Fruit fly (Drosophila melanogaster) whole organism, prepupa: ENCODE results near the gene CG8001.

Experiments
- Blimp-1 ChIP-seq: fragments of 200-800 bp; sonication (Bioruptor generic); optimal IDR thresholded peaks from 3 replicates; lab custom pipeline; 2017; ENCODE audit warnings: missing biosample characterization, missing genetic modification characterization, mild to moderate bottlenecking, moderate library complexity, missing genetic modification reagents
- CG10631 ChIP-seq: fragments of 200-800 bp; sonication (Bioruptor generic); optimal IDR thresholded peaks from 2 replicates; lab custom pipeline; 2016; ENCODE audit warnings: missing biosample characterization, missing genetic modification characterization
- CG11294 ChIP-seq: fragments of 200-800 bp; sonication (Bioruptor generic); IDR thresholded peaks from 2 replicates; pipeline ENCODE4 v1.3.6; 2022; ENCODE audit warnings: missing biosample characterization, missing genetic modification characterization
- CG11762 ChIP-seq: fragments of 200-800 bp; sonication (Bioruptor generic); optimal IDR thresholded peaks from 3 replicates; lab custom pipeline; 2016; ENCODE audit warnings: missing biosample characterization, missing genetic modification characterization; ENCODE audit not compliant: insufficient read depth
- CG15336 ChIP-seq: fragments of 200-800 bp; sonication (Bioruptor generic); IDR thresholded peaks from 2 replicates; pipeline ENCODE4 v1.3.6; 2022; ENCODE audit warnings: missing biosample characterization, missing genetic modification characterization
- CG1621 ChIP-seq: fragments of 200-800 bp; sonication (Bioruptor generic); optimal IDR thresholded peaks from 3 replicates; lab custom pipeline; 2018; ENCODE audit warnings: missing biosample characterization, mild to moderate bottlenecking, missing genetic modification characterization
- CG3032 ChIP-seq: fragments of 200-800 bp; optimal IDR thresholded peaks from 2 replicates; lab custom pipeline; 2019; ENCODE audit warnings: missing biosample characterization, mild to moderate bottlenecking, missing genetic modification characterization, moderate library complexity
- CG32006 ChIP-seq: fragments of 200-800 bp; sonication (Bioruptor generic); optimal IDR thresholded peaks from 3 replicates; lab custom pipeline; 2017; ENCODE audit warnings: missing biosample characterization, mild to moderate bottlenecking, missing genetic modification characterization
- CG4318 ChIP-seq: fragments of 200-800 bp; sonication (Bioruptor generic); optimal IDR thresholded peaks from 3 replicates; lab custom pipeline; 2017; ENCODE audit warnings: missing biosample characterization, mild to moderate bottlenecking, missing genetic modification characterization
- CG6163 ChIP-seq: fragments of 200-800 bp; sonication (Bioruptor generic); IDR thresholded peaks from 3 replicates; pipeline ENCODE4 v1.3.6; 2022; ENCODE audit warnings: missing biosample characterization, missing genetic modification characterization
- CG6276 ChIP-seq: fragments of 200-800 bp; sonication (Bioruptor generic); optimal IDR thresholded peaks from 2 replicates; lab custom pipeline; 2017; ENCODE audit warnings: missing biosample characterization, mild to moderate bottlenecking, missing genetic modification characterization
- CG6808 ChIP-seq: fragments of 200-800 bp; sonication (Bioruptor generic); optimal IDR thresholded peaks from 3 replicates; lab custom pipeline; 2017; ENCODE audit warnings: missing biosample characterization, missing genetic modification characterization, mild to moderate bottlenecking, moderate library complexity, missing genetic modification reagents
- CG7368 ChIP-seq: fragments of 200-800 bp; sonication (Bioruptor generic); optimal IDR thresholded peaks from 3 replicates; lab custom pipeline; 2016; ENCODE audit warnings: missing biosample characterization, missing genetic modification characterization
- CG8119 ChIP-seq: fragments of 200-800 bp; sonication (Bioruptor generic); IDR thresholded peaks from 3 replicates; pipeline ENCODE4 v1.3.6; 2022; ENCODE audit warnings: missing biosample characterization, missing genetic modification characterization
- CG8632 ChIP-seq: fragments of 200-800 bp; sonication (Bioruptor generic); optimal IDR thresholded peaks from 3 replicates; lab custom pipeline; 2016; ENCODE audit warnings: missing biosample characterization, missing genetic modification characterization
- Eip75B ChIP-seq: fragments of 200-800 bp; sonication (Bioruptor generic); optimal IDR thresholded peaks from 3 replicates; lab custom pipeline; 2016; ENCODE audit warnings: missing biosample characterization, missing genetic modification characterization
- Eip78C ChIP-seq: fragments of 200-800 bp; sonication (Bioruptor generic); peaks from one replicate; lab custom pipeline; 2016; ENCODE audit warnings: missing biosample characterization, missing genetic modification characterization
- Ets21C ChIP-seq: fragments of 200-800 bp; sonication (Bioruptor generic); optimal IDR thresholded peaks from 3 replicates; lab custom pipeline; 2016; ENCODE audit warnings: missing biosample characterization, missing genetic modification characterization
- Hr39 ChIP-seq: fragments of 200-800 bp; sonication (Bioruptor generic); optimal IDR thresholded peaks from 2 replicates; lab custom pipeline; 2016; ENCODE audit warnings: missing biosample characterization, missing genetic modification characterization
- Lpt ChIP-seq: fragments of 200-800 bp; sonication (Bioruptor generic); optimal IDR thresholded peaks from 3 replicates; lab custom pipeline; 2016; ENCODE audit warnings: missing biosample characterization, missing genetic modification characterization
- Met ChIP-seq: fragments of 200-800 bp; sonication (Bioruptor generic); optimal IDR thresholded peaks from 3 replicates; lab custom pipeline; 2016; ENCODE audit warnings: missing biosample characterization, missing genetic modification characterization
- Sox102F ChIP-seq: fragments of 200-800 bp; sonication (Bioruptor generic); optimal IDR thresholded peaks from 2 replicates; lab custom pipeline; 2016; ENCODE audit warnings: missing biosample characterization, mild to moderate bottlenecking, missing genetic modification characterization
- Sox14 ChIP-seq: fragments of 200-800 bp; sonication (Bioruptor generic); optimal IDR thresholded peaks from 3 replicates; lab custom pipeline; 2016; ENCODE audit warnings: missing biosample characterization, missing genetic modification characterization
- Sox15 ChIP-seq: fragments of 200-800 bp; sonication (Bioruptor generic); optimal IDR thresholded peaks from 3 replicates; lab custom pipeline; 2016; ENCODE audit warnings: missing biosample characterization, missing genetic modification characterization
- achi ChIP-seq: fragments of 200-800 bp; sonication (Bioruptor generic); optimal IDR thresholded peaks from 3 replicates; lab custom pipeline; 2016; ENCODE audit warnings: missing biosample characterization, missing genetic modification characterization
- cyc ChIP-seq: fragments of 200-800 bp; sonication (Bioruptor generic); optimal IDR thresholded peaks from 3 replicates; lab custom pipeline; 2016; ENCODE audit warnings: missing biosample characterization, missing genetic modification characterization
- dsx ChIP-seq: fragments of 200-800 bp; optimal IDR thresholded peaks from 3 replicates; lab custom pipeline; 2019; ENCODE audit warnings: missing biosample characterization, mild to moderate bottlenecking, missing genetic modification characterization, moderate library complexity; ENCODE audit not compliant: poor library complexity, severe bottlenecking
- eg ChIP-seq: fragments of 200-800 bp; sonication (Bioruptor generic); IDR thresholded peaks from 3 replicates; pipeline ENCODE4 v1.3.6; 2022; ENCODE audit warnings: missing biosample characterization, missing genetic modification characterization
- fd59A ChIP-seq: fragments of 200-800 bp; sonication (Bioruptor generic); optimal IDR thresholded peaks from 2 replicates; lab custom pipeline; 2017; ENCODE audit warnings: missing biosample characterization, mild to moderate bottlenecking, missing genetic modification characterization, missing genetic modification reagents
- fkh ChIP-seq: fragments of 200-800 bp; sonication (Bioruptor generic); optimal IDR thresholded peaks from 3 replicates; lab custom pipeline; 2017; ENCODE audit warnings: missing biosample characterization, mild to moderate bottlenecking, missing genetic modification characterization, moderate library complexity
- lz ChIP-seq: fragments of 200-800 bp; sonication (Bioruptor generic); optimal IDR thresholded peaks from 3 replicates; lab custom pipeline; 2016; ENCODE audit warnings: missing biosample characterization, missing genetic modification characterization
- net ChIP-seq: fragments of 200-800 bp; sonication (Bioruptor generic); optimal IDR thresholded peaks from 3 replicates; lab custom pipeline; 2016; ENCODE audit warnings: missing biosample characterization, missing genetic modification characterization
- pdm3 ChIP-seq: fragments of 200-800 bp; sonication (Bioruptor generic); optimal IDR thresholded peaks from 3 replicates; lab custom pipeline; 2016; ENCODE audit warnings: missing biosample characterization, missing genetic modification characterization
- salr ChIP-seq, 2 experiments: fragments of 200-800 bp; sonication (Bioruptor generic); optimal IDR thresholded peaks; 3 replicates each; lab custom pipeline; 2016 to 2018; ENCODE audit warnings: missing biosample characterization in 2 of 2, missing genetic modification characterization in 2 of 2, mild to moderate bottlenecking in 1 of 2
- ss ChIP-seq, 2 experiments: fragments of 200-800 bp; sonication (Bioruptor generic); optimal IDR thresholded peaks; 2 replicates in 1 of 2; 3 replicates in 1 of 2; lab custom pipeline; 2017 to 2018; ENCODE audit warnings: mild to moderate bottlenecking in 2 of 2, missing biosample characterization in 2 of 2, missing genetic modification characterization in 2 of 2, moderate library complexity in 1 of 2
- svp ChIP-seq: fragments of 200-800 bp; sonication (Bioruptor generic); peaks from one replicate; lab custom pipeline; 2016; ENCODE audit warnings: missing biosample characterization, missing genetic modification characterization
- topi ChIP-seq: fragments of 200-800 bp; sonication (Bioruptor generic); optimal IDR thresholded peaks from 3 replicates; lab custom pipeline; 2016; ENCODE audit warnings: missing biosample characterization, missing genetic modification characterization
- vri ChIP-seq: fragments of 200-800 bp; sonication (Bioruptor generic); optimal IDR thresholded peaks from 3 replicates; lab custom pipeline; 2016; ENCODE audit warnings: missing biosample characterization, mild to moderate bottlenecking, missing genetic modification characterization

Gene CG8001

DNA sequence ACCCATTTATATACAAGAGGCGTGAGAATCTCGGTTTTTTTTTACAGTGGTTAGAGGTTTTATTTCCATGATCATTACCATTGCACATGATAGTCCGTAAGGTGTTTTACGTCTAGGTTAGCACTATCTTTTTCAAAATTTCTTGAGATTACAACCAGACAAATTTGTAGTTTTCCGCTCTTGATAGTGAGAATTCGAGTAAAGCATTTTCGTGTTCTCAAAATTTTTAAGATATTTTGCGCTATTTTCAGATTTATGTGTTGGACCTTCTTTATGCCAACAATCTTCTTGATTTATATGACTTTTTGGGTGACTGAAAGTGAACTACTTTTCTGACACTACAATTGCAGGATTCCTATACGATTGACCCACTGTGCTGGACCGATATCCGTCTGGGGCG, 14.9 kb upstream of the CG8001 start (continued):
- TF ChIP-seq Sox102F (GFP tag; lab: Kevin White, UChicago) (peak; percentile 15), Eip75B (GFP tag; lab: Kevin White, UChicago) (peak; percentile 14), CG7368 (GFP tag; lab: Kevin White, UChicago) (no peak), salr (GFP tag; optimal IDR thresholded peaks at IDR 0.05; lab: Kevin White, UChicago) (peak in 1 of 2 experiments; percentile 21)

DNA sequence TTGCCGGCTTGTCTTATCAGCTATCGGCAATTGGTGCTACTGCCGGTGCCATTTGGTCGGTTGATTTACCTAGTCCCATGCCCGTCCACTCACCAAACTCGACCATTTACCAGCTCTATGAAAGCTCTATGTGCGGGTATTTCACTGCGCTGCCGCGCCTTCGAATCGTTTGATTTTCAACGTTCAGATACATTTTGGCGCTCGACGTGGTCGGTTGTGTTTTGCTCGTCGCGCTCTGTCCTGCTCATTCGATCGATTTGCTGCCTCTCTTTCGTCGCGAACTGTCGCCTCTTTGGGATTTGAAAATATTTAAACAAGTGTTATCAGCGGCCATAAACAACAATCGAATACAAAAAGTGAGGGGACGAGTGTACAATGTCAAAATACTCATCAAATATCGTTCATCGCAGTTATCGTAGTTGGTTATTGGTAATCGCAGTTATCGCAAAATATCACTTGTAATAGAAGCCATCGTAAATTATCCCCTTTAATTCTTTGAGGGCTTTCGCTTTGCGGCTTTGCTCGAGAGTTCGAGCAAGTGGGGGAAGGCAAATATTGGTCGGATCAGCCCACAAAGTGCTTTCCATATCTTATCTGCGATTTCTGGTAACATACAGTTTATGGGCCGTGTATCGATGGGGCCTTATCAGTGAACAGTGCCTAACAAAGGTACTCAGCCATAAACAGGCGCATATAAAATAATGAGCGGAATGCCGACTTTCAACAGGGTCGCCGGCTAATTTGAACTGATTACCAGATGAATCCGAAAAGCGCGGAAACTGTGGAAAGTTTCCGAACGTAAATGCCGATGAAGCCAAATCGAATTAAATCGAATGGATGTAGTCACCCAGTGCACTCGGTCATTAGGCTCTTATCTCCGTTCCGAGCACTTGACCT, 14.1 kb upstream of the CG8001 start:
- TF ChIP-seq fkh (peak; percentile 55), vri (GFP tag; lab: Kevin White, UChicago) (peak; percentile 60), svp (GFP tag; lab: Kevin White, UChicago) (peak; percentile 88), CG10631 (no peak), Eip78C (peak; percentile 22)

DNA sequence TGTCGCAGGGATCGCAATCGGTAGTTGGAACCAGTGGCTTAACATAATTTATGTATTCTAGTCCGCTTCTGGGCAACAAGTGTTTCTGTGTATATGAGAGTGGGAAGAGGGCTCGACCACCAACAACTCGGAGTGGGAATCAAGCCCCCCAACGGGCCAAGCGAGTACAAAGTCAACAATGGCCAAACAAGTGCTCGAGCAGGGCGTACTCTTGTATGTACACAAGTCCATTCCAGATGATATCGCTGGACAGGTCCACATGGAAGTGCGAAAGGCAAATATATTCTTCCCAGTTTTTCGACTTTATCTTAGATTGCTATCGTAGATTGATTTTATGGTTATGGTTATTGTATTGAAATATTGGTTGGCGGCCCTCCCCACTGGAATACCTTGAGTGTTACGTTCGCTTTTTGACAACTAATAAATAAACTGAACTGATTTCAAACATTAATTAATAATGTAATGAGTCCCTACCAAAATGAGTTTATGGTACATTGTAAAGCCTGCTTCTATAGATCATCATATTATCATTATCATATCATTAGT, 13.3 kb upstream of the CG8001 start:
- TF ChIP-seq CG3032 (tag; lab: Kevin White, UChicago) (no peak), lz (GFP tag; lab: Kevin White, UChicago) (no peak), fkh (peak; percentile 90), fd59A (GFP tag; lab: Kevin White, UChicago) (peak; percentile 11), Ets21C (no peak), vri (GFP tag; lab: Kevin White, UChicago) (no peak), Eip78C (peak; percentile 45), svp (GFP tag; lab: Kevin White, UChicago) (peak; percentile 43)

DNA sequence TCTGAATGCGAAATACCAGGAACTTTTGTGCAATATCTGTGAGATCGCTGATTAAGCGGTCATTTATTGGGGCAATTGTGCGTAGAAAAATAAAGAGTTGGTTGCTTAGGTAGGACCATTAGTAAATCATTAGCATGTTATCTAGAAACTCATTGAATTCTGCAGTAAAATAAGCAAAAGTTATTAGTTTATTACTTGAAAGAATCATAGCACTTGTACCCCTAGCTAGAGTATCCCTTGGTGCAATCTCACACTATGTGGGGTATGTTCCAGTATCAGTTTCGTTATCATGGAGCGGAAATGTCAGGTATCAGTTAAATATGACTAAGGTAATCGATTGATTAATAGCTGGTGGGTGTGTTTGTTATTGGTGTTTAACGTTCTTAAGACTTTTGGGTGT, 10.5 kb upstream of the CG8001 start:
- no peak for TF ChIP-seq dsx
- peak; percentile 34 for TF ChIP-seq vri (GFP tag; lab: Kevin White, UChicago)

DNA sequence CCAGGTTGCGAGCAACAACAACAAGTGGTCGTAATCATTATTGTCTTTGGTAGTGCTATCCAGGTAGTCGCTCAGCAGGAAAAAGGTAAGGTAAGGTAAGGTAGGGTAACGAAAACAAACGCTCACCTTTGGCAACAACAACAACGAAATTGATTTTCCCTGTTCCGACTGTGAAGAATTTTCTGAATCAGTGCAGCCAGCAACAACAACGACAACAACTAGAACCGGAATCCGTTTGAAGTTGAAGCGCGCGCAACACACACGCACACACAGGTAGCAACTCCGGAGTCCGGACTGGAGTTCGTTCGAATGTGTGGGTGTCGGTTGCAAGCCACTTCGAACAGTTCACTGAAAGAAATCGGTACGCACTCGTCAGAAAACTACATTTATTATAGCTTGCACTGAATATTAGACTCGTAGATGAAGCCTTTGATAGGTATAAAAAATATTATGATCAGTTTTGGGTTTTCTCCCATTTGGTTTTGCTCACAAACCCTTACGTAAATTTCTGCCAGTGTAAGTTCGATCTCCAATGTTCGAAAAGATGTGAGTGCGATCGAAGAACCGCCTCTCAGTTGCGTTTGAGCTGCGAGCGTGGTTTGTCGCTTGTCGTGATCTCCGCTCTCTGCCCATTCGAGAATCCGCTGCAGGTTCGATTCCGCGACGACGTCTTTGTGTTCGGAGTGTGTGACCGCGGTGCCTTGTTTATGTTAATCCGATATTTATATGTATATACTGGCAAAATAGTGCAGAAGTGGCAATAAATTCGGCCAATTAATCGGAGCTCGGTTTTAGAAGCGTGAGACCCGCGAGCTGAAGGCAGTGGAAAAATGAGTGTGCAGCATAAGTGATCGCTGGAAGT, 9.4 kb upstream of the CG8001 start, which contains the start of gene CG13921:
TSS of gene CG13921 (plus strand) at position 570 of the 862 bp plus-strand sequence.
- peak; percentile 99 for TF ChIP-seq CG8632 (GFP tag; lab: Kevin White, UChicago)
- TF ChIP-seq ss (GFP tag; optimal IDR thresholded peaks at IDR 0.05; lab: Kevin White, UChicago), result peak; percentile 99
- TF ChIP-seq CG32006 (GFP tag; lab: Kevin White, UChicago), result peak; percentile 100
- TF ChIP-seq Sox14 (GFP tag; lab: Kevin White, UChicago), result peak; percentile 99
- TF ChIP-seq eg (GFP tag; lab: Robert Waterston, UW), result peak; percentile 100
- peak; percentile 100 for TF ChIP-seq CG3032 (tag; lab: Kevin White, UChicago)
- TF ChIP-seq CG11762 (GFP tag; lab: Kevin White, UChicago), result peak; percentile 100
- peak; percentile 100 for TF ChIP-seq CG8119 (GFP tag; lab: Robert Waterston, UW)
- TF ChIP-seq pdm3 (GFP tag; lab: Kevin White, UChicago), result peak; percentile 100
- TF ChIP-seq Sox15, result peak; percentile 99
- peak; percentile 100 for TF ChIP-seq CG1621 (tag; lab: Kevin White, UChicago)
- TF ChIP-seq CG6808 (GFP tag; lab: Kevin White, UChicago), result peak; percentile 99
- TF ChIP-seq net (GFP tag; lab: Kevin White, UChicago), result peak; percentile 99
- peak; percentile 99 for TF ChIP-seq CG4318 (GFP tag; lab: Kevin White, UChicago)
- peak; percentile 99 for TF ChIP-seq CG6276
- TF ChIP-seq vri (GFP tag; lab: Kevin White, UChicago), result peak; percentile 99
- peak; percentile 99 for TF ChIP-seq achi (GFP tag; lab: Kevin White, UChicago)
- peak; percentile 98 to 99 for TF ChIP-seq salr (GFP tag; optimal IDR thresholded peaks at IDR 0.05; lab: Kevin White, UChicago)
- peak; percentile 100 for TF ChIP-seq svp (GFP tag; lab: Kevin White, UChicago)
- TF ChIP-seq CG6163 (GFP tag; lab: Robert Waterston, UW), result peak; percentile 100
- TF ChIP-seq cyc (GFP tag; lab: Kevin White, UChicago), result peak; percentile 100
- TF ChIP-seq Eip78C, result peak; percentile 100
- peak; percentile 100 for TF ChIP-seq CG15336 (GFP tag; lab: Robert Waterston, UW)
- peak; percentile 99 for TF ChIP-seq Met (GFP tag; lab: Kevin White, UChicago)
- peak; percentile 99 for TF ChIP-seq Sox102F (GFP tag; lab: Kevin White, UChicago)
- TF ChIP-seq CG7368 (GFP tag; lab: Kevin White, UChicago), result peak; percentile 100
- peak; percentile 100 for TF ChIP-seq topi
- TF ChIP-seq Blimp-1, result peak; percentile 97
- TF ChIP-seq CG11294 (GFP tag; lab: Robert Waterston, UW), result peak; percentile 99
- TF ChIP-seq Lpt (GFP tag; lab: Kevin White, UChicago), result peak; percentile 99
- TF ChIP-seq Hr39, result peak; percentile 99
